Fruit fly (Drosophila melanogaster): ENCODE results near the gene CG42714.

CG42714 gene

dm6 chr3L:6267509-6267908 lies 33.7 kb upstream of the CG42714 start:
- TF ChIP-seq CG14655 (GFP tag; optimal IDR thresholded peaks at IDR 0.05) (no peak), CG8301 (tag; optimal IDR thresholded peaks at IDR 0.05) (no peak), CG17806 (tag; optimal IDR thresholded peaks at IDR 0.05) (no peak), gl (tag; optimal IDR thresholded peaks at IDR 0.05) (no peak), Ets98B (GFP tag; IDR thresholded peaks at IDR 0.05) (no peak), D1 (tag; optimal IDR thresholded peaks at IDR 0.05) (no peak), Snoo (tag; optimal IDR thresholded peaks at IDR 0.05) (no peak), CG10348 (GFP tag; IDR thresholded peaks at IDR 0.05) (no peak), Pif1A (GFP tag; optimal IDR thresholded peaks at IDR 0.05) (no peak), CG4496 (GFP tag; IDR thresholded peaks at IDR 0.05) (no peak), CG12605 (GFP tag; IDR thresholded peaks at IDR 0.05) (no peak), CG13204 (GFP tag; optimal IDR thresholded peaks at IDR 0.05) (no peak), CG8159 (tag; optimal IDR thresholded peaks at IDR 0.05) (no peak), Pif1B (GFP tag; optimal IDR thresholded peaks at IDR 0.05) (no peak), CG15710 (tag; optimal IDR thresholded peaks at IDR 0.05) (no peak), EcR (GFP tag; optimal IDR thresholded peaks at IDR 0.05) (no peak)

- peak; percentile 56 for TF ChIP-seq CG34367 (tag; optimal IDR thresholded peaks at IDR 0.05)
- peak; percentile 31 for TF ChIP-seq gl (tag; optimal IDR thresholded peaks at IDR 0.05)
- peak; percentile 75 for TF ChIP-seq CG12605 (GFP tag; IDR thresholded peaks at IDR 0.05)
- TF ChIP-seq D1 (tag; optimal IDR thresholded peaks at IDR 0.05), result no peak
- TF ChIP-seq Pif1A (GFP tag; optimal IDR thresholded peaks at IDR 0.05), result peak; percentile 88
- peak; percentile 65 for TF ChIP-seq CG8159 (tag; optimal IDR thresholded peaks at IDR 0.05)
- TF ChIP-seq CG10348 (GFP tag; IDR thresholded peaks at IDR 0.05), result peak; percentile 53; the same call in 1 of the 2 replicates
- TF ChIP-seq CG8301 (tag; optimal IDR thresholded peaks at IDR 0.05), result peak; percentile 68
- peak; percentile 39 for TF ChIP-seq CG13204 (GFP tag; optimal IDR thresholded peaks at IDR 0.05)
- peak; percentile 87 for TF ChIP-seq Ets98B (GFP tag; IDR thresholded peaks at IDR 0.05)
- TF ChIP-seq CG14655 (GFP tag; optimal IDR thresholded peaks at IDR 0.05), result peak; percentile 86
- TF ChIP-seq CG4496 (GFP tag; IDR thresholded peaks at IDR 0.05), result peak; percentile 87
- peak; percentile 48 for TF ChIP-seq CG9948 (tag; optimal IDR thresholded peaks at IDR 0.05)
- TF ChIP-seq CG17806 (tag; optimal IDR thresholded peaks at IDR 0.05), result peak; percentile 71
- TF ChIP-seq CG15710 (tag; optimal IDR thresholded peaks at IDR 0.05), result peak; percentile 69
- peak; percentile 76 for TF ChIP-seq CG32121 (GFP tag; IDR thresholded peaks at IDR 0.05)
- peak; percentile 93 for TF ChIP-seq fd96Ca (GFP tag; IDR thresholded peaks at IDR 0.05)
- peak; percentile 50 for TF ChIP-seq Snoo (tag; optimal IDR thresholded peaks at IDR 0.05)
- no peak for TF ChIP-seq rn (GFP tag; IDR thresholded peaks at IDR 0.05)
- TF ChIP-seq EcR (GFP tag; optimal IDR thresholded peaks at IDR 0.05), result no peak
- peak; percentile 95 for TF ChIP-seq Pif1B (GFP tag; optimal IDR thresholded peaks at IDR 0.05)
These were observed 32.5 kb upstream of the CG42714 start for dm6 chr3L:6266321-6266720.

DNA sequence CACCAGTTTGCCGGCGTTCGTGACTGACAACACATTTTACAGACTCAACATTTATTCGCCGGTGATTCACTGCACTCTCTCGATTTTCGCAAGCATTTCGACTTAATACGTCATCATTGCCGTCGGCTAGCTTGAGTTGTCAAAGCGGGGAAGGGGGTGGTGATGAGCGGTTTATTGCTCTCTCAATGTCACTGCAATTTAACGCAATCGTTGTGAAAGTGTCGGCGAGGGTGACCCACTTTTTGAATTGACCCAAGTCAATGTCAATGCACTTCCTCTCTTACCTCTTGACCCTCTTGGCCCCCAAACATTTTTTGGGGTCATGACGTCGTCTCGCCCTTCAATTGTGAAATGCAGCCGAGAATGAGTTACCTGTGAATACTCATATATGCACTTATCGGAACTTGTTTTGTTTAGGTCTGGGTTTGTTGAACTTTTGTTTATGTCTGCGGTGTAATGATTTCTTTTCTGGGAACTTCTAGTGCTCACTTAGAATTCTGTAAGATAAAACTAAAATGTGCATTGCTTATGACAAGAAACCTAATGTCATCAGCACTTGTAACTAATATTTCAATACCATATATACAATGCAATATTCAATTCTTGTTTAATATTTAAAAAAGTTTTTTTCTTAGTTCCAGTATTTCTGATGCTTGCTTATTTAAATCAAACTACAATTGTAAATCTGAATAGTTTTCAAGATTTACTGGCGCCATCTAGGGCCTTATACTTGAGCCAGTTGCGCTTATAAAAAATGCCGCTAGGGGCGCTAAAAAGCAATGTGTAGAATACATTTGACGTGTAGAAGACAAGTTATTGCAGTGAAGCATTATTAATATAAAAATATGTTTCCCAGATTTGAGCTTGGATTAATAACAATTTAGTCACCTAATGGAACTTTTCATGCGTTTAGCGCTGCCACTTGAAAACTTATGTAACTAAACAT lies 30.3 kb upstream of the CG42714 start:
- TF ChIP-seq EcR (GFP tag; optimal IDR thresholded peaks at IDR 0.05), result peak; percentile 95
- TF ChIP-seq CG34367 (tag; optimal IDR thresholded peaks at IDR 0.05), result no peak
- no peak for TF ChIP-seq CG13204 (GFP tag; optimal IDR thresholded peaks at IDR 0.05)
- no peak for TF ChIP-seq CG8301 (tag; optimal IDR thresholded peaks at IDR 0.05)
- TF ChIP-seq CG8159 (tag; optimal IDR thresholded peaks at IDR 0.05), result no peak
- no peak for TF ChIP-seq CG17806 (tag; optimal IDR thresholded peaks at IDR 0.05)
- no peak for TF ChIP-seq CG32121 (GFP tag; IDR thresholded peaks at IDR 0.05)
- no peak for TF ChIP-seq gl (tag; optimal IDR thresholded peaks at IDR 0.05)
- no peak for TF ChIP-seq rn (GFP tag; IDR thresholded peaks at IDR 0.05)
- peak; percentile 48 for TF ChIP-seq D1 (tag; optimal IDR thresholded peaks at IDR 0.05)
- TF ChIP-seq CG10348 (GFP tag; IDR thresholded peaks at IDR 0.05), result no peak

- peak; percentile 79 for TF ChIP-seq CG8301 (tag; optimal IDR thresholded peaks at IDR 0.05)
- no peak for TF ChIP-seq CG10348 (GFP tag; IDR thresholded peaks at IDR 0.05)
- no peak for TF ChIP-seq CG12605 (GFP tag; IDR thresholded peaks at IDR 0.05)
- TF ChIP-seq CG14655 (GFP tag; optimal IDR thresholded peaks at IDR 0.05), result peak; percentile 65
These were observed 29.6 kb upstream of the CG42714 start for dm6 chr3L:6263470-6263869.

- TF ChIP-seq D1 (tag; optimal IDR thresholded peaks at IDR 0.05) (peak; percentile 62), CG8159 (tag; optimal IDR thresholded peaks at IDR 0.05) (peak; percentile 91), fd96Ca (GFP tag; IDR thresholded peaks at IDR 0.05) (peak; percentile 85), Ets98B (GFP tag; IDR thresholded peaks at IDR 0.05) (peak; percentile 88), CG34367 (tag; optimal IDR thresholded peaks at IDR 0.05) (peak; percentile 86), rn (GFP tag; IDR thresholded peaks at IDR 0.05) (peak; percentile 80), Pif1B (GFP tag; optimal IDR thresholded peaks at IDR 0.05) (peak; percentile 95), CG10348 (GFP tag; IDR thresholded peaks at IDR 0.05) (0 out of 2 replicates have a peak, but pooled peaks have one; percentile 29), CG17806 (tag; optimal IDR thresholded peaks at IDR 0.05) (peak; percentile 87), CG4496 (GFP tag; IDR thresholded peaks at IDR 0.05) (peak; percentile 91), CG14655 (GFP tag; optimal IDR thresholded peaks at IDR 0.05) (peak; percentile 96), Snoo (tag; optimal IDR thresholded peaks at IDR 0.05) (peak; percentile 97), CG12605 (GFP tag; IDR thresholded peaks at IDR 0.05) (peak; percentile 88), CG13204 (GFP tag; optimal IDR thresholded peaks at IDR 0.05) (peak; percentile 80), Pif1A (GFP tag; optimal IDR thresholded peaks at IDR 0.05) (peak; percentile 95), gl (tag; optimal IDR thresholded peaks at IDR 0.05) (peak; percentile 44), CG8301 (tag; optimal IDR thresholded peaks at IDR 0.05) (peak; percentile 95), CG15710 (tag; optimal IDR thresholded peaks at IDR 0.05) (peak; percentile 90), CG32121 (GFP tag; IDR thresholded peaks at IDR 0.05) (peak; percentile 95), EcR (GFP tag; optimal IDR thresholded peaks at IDR 0.05) (no peak), CG9948 (tag; optimal IDR thresholded peaks at IDR 0.05) (peak; percentile 88)
These were observed 29.0 kb upstream of the CG42714 start, which contains the start of gene Ldh for dm6 chr3L:6262644-6263404. Ldh (minus strand) TSS chr3L:6262694.
